Worm (Caenorhabditis elegans): ENCODE measurements around the gene F09C6.14.

F09C6.14 gene

DNA sequence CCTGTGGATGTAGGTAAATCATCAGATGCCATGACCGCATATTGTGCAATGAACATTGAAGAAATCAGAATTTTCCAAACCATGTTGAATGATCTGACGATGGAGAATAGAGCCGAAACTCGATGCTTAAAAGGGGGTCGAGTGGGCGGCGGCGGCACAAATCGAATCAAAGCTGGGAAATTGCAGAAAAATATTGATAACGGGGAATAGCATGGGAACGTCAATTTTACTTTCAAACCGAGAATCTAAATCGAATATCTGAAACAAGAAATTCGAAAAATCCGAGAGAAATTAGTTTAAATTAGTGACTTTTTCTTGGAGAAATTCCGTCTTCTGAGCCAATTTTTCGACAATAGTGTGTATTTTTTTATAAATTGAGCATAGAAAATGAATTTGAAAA is 35.3 kb downstream of the F09C6.14 start, which contains the start of gene F09C6.10:
Gene F09C6.10, minus strand, starts transcription at position 101 of the 400 bp plus-strand sequence.
- no peak for TF ChIP-seq sptf-1 (tag; optimal IDR thresholded peaks at IDR 0.05)
- TF ChIP-seq ceh-39 (tag; optimal IDR thresholded peaks at IDR 0.05) = no peak
- TF ChIP-seq sem-2 (GFP tag; optimal IDR thresholded peaks at IDR 0.05) = no peak
- no peak for TF ChIP-seq mab-5 (tag; optimal IDR thresholded peaks at IDR 0.05)
- no peak for TF ChIP-seq mls-2 (tag; optimal IDR thresholded peaks at IDR 0.05)
- no peak for TF ChIP-seq lin-32 (GFP tag; optimal IDR thresholded peaks at IDR 0.05)
- no peak for TF ChIP-seq snpc-4 (tag; optimal IDR thresholded peaks at IDR 0.05)
- TF ChIP-seq mep-1 (tag; optimal IDR thresholded peaks at IDR 0.05) = no peak
- TF ChIP-seq nhr-237 (tag; optimal IDR thresholded peaks at IDR 0.05) = no peak
- TF ChIP-seq ces-1 (GFP tag; optimal IDR thresholded peaks at IDR 0.05) = no peak
- no peak for TF ChIP-seq pha-4 (tag; optimal IDR thresholded peaks at IDR 0.05)
- TF ChIP-seq ceh-43 (GFP tag; optimal IDR thresholded peaks at IDR 0.05) = no peak
- no peak for TF ChIP-seq zip-8 (tag; optimal IDR thresholded peaks at IDR 0.05)
- TF ChIP-seq flh-1 (GFP tag; optimal IDR thresholded peaks at IDR 0.05) = no peak
- TF ChIP-seq nhr-12 (tag; optimal IDR thresholded peaks at IDR 0.05) = no peak
- TF ChIP-seq cnd-1 (tag; optimal IDR thresholded peaks at IDR 0.05) = no peak
- no peak for TF ChIP-seq ceh-83 (GFP tag; optimal IDR thresholded peaks at IDR 0.05)
- no peak for TF ChIP-seq elt-1 (tag; optimal IDR thresholded peaks at IDR 0.05; ENCODE audit: borderline replicate concordance, insufficient read depth)
- TF ChIP-seq unc-39 (tag; optimal IDR thresholded peaks at IDR 0.05) = no peak

DNA sequence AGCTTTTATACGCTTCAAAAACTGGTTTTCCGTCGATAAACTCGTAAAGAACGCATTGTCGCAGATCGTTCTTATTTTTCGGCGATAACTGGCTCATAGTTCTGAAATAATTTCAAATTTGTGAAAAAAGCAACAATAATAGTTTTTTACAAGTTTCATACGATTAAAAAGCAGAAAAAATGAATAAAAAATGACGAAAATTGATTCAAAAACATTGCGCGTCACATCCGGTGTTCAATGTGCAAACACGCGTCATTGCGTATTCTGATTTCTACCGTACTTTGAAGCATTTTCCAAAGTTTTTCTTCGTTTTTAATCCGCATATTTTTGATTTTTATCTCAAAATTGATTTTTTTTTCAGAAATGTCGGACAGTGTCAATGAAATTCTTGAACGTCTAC is 37.6 kb downstream of the F09C6.14 start, which contains the start of the genes fbxa-206 and Y102A5C.2:
Gene fbxa-206, minus strand, starts transcription at position 101 of the 400 bp plus-strand sequence.
Gene Y102A5C.2, plus strand, starts transcription at position 354 of the 400 bp plus-strand sequence.
- TF ChIP-seq unc-39 (tag; optimal IDR thresholded peaks at IDR 0.05) = no peak
- TF ChIP-seq zip-8 (tag; optimal IDR thresholded peaks at IDR 0.05) = no peak
- TF ChIP-seq elt-3 (tag; optimal IDR thresholded peaks at IDR 0.05) = no peak
- no peak for TF ChIP-seq lin-13 (tag; optimal IDR thresholded peaks at IDR 0.05)
- no peak for TF ChIP-seq nhr-12 (tag; optimal IDR thresholded peaks at IDR 0.05)
- TF ChIP-seq nhr-2 (tag; optimal IDR thresholded peaks at IDR 0.05) = no peak
- no peak for TF ChIP-seq flh-1 (GFP tag; optimal IDR thresholded peaks at IDR 0.05)
- TF ChIP-seq drap-1 (GFP tag; optimal IDR thresholded peaks at IDR 0.05) = no peak
- TF ChIP-seq ham-2 (GFP tag; optimal IDR thresholded peaks at IDR 0.05) = no peak
- TF ChIP-seq unc-120 (tag; optimal IDR thresholded peaks at IDR 0.05; ENCODE audit: poor library complexity, severe bottlenecking) = no peak
- TF ChIP-seq ces-1 (GFP tag; optimal IDR thresholded peaks at IDR 0.05) = no peak
- no peak for TF ChIP-seq unc-62 (GFP tag; optimal IDR thresholded peaks at IDR 0.05)

DNA sequence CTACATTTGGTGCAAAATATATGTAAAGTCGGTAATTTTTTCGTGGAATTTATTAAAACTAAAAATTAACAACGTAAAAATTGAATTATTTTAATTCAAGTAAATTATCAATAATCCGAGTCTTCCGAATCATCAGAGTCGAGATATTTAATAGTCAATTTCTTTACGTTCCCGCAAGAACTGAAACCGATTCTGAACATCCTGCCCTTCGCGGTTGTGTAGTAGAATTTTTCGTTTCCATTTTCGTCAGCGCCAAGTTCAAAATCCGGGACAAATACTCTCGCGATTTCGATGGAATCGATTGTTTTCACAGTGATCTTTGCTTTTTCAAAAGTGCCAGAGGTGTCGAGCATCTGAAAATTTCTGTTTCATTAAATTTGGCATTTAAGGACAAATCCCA is 38.9 kb downstream of the F09C6.14 start:
- no peak for TF ChIP-seq ham-2 (GFP tag; optimal IDR thresholded peaks at IDR 0.05)
- no peak for TF ChIP-seq ces-1 (GFP tag; optimal IDR thresholded peaks at IDR 0.05)
- TF ChIP-seq lin-13 (tag; optimal IDR thresholded peaks at IDR 0.05) = no peak
- TF ChIP-seq elt-3 (tag; optimal IDR thresholded peaks at IDR 0.05) = no peak
- TF ChIP-seq ceh-43 (GFP tag; optimal IDR thresholded peaks at IDR 0.05) = no peak

DNA sequence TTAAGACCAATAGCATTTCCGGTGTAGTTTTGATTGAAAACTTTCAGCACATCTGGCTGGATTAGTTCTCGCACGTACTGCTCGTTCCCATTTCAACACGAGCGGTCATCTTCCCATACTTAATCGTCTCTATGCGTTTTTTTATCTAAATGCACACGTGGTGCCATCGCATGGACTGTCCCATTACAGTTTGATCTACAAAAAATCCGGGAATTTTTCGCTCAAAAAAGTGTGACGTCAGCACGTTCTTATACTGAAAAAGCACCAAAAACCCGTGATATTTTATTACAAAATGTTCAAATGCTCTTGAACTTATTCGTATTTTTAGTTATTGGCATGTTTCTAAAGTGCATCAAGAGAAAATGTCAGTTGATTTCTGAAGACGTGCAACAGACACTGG is 41.2 kb downstream of the F09C6.14 start, which contains the start of gene Y102A5C.4:
Gene Y102A5C.4, plus strand, starts transcription at position 301 of the 400 bp plus-strand sequence.
- no peak for TF ChIP-seq mls-2 (tag; optimal IDR thresholded peaks at IDR 0.05)
- no peak for TF ChIP-seq ceh-43 (GFP tag; optimal IDR thresholded peaks at IDR 0.05)
- TF ChIP-seq nhr-28 (tag; optimal IDR thresholded peaks at IDR 0.05) = no peak
- TF ChIP-seq mep-1 (tag; optimal IDR thresholded peaks at IDR 0.05) = no peak
- no peak for TF ChIP-seq unc-120 (tag; optimal IDR thresholded peaks at IDR 0.05; ENCODE audit: poor library complexity, severe bottlenecking)
- TF ChIP-seq elt-1 (tag; optimal IDR thresholded peaks at IDR 0.05; ENCODE audit: borderline replicate concordance, insufficient read depth) = no peak
- no peak for TF ChIP-seq lin-13 (tag; optimal IDR thresholded peaks at IDR 0.05)
- no peak for TF ChIP-seq snpc-4 (tag; optimal IDR thresholded peaks at IDR 0.05)
- no peak for TF ChIP-seq unc-62 (GFP tag; optimal IDR thresholded peaks at IDR 0.05)
- no peak for TF ChIP-seq ceh-83 (GFP tag; optimal IDR thresholded peaks at IDR 0.05)
- TF ChIP-seq flh-1 (GFP tag; optimal IDR thresholded peaks at IDR 0.05) = no peak
- TF ChIP-seq hlh-1 (tag; optimal IDR thresholded peaks at IDR 0.05) = no peak
- no peak for TF ChIP-seq bed-3 (GFP tag; optimal IDR thresholded peaks at IDR 0.05)

DNA sequence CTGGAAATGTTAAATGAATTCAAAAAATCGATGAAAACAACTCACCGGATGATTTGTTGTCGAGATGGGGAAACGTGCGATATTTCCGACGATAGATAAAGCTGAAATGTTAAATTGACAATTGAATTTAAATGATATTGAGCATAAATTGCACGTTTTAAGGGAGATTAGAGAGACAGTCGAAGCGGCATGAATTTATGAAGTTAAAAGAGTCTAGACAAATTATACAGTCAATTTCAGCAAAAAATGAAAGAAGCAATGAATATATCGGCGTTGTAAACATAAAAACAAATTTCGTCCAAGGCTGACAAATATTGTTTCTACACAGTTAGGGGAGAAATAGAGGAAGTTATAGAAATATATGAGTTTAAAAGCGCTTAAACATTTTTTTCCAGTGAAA is 46.6 kb downstream of the F09C6.14 start, which contains the start of gene Y102A5C.36:
Gene Y102A5C.36, minus strand, starts transcription at position 101 of the 400 bp plus-strand sequence.
- TF ChIP-seq zip-8 (tag; optimal IDR thresholded peaks at IDR 0.05) (no peak), mab-5 (tag; optimal IDR thresholded peaks at IDR 0.05) (no peak), unc-120 (tag; optimal IDR thresholded peaks at IDR 0.05; ENCODE audit: poor library complexity, severe bottlenecking) (no peak), nhr-237 (tag; optimal IDR thresholded peaks at IDR 0.05) (no peak), ham-2 (GFP tag; optimal IDR thresholded peaks at IDR 0.05) (no peak), snpc-4 (tag; optimal IDR thresholded peaks at IDR 0.05) (no peak), drap-1 (GFP tag; optimal IDR thresholded peaks at IDR 0.05) (no peak), tbx-8 (GFP tag; optimal IDR thresholded peaks at IDR 0.05) (no peak), flh-1 (GFP tag; optimal IDR thresholded peaks at IDR 0.05) (no peak), unc-62 (GFP tag; optimal IDR thresholded peaks at IDR 0.05) (no peak), mep-1 (tag; optimal IDR thresholded peaks at IDR 0.05) (no peak), nhr-76 (tag; optimal IDR thresholded peaks at IDR 0.05) (no peak), M03D4.4 (tag; optimal IDR thresholded peaks at IDR 0.05) (no peak)
